Worm (Caenorhabditis elegans) whole organism, L1 larva: ENCODE measurements around the gene F52H2.15.

Experiments used
- jun-1 ChIP-seq: fragments of 150-350 bp; optimal IDR thresholded peaks from 2 replicates; lab custom pipeline; 2014; ENCODE audit warnings: missing biosample characterization, missing genetic modification reagents, missing genetic modification characterization
- mdl-1 ChIP-seq, 2 experiments: fragments of 150-350 bp; optimal IDR thresholded peaks; 2 replicates each; lab custom pipeline; 2014 to 2017; ENCODE audit warnings: missing biosample characterization in 2 of 2, missing genetic modification characterization in 2 of 2, inconsistent platforms in 1 of 2
- nhr-76 ChIP-seq: sonication (generic microtip); optimal IDR thresholded peaks from 2 replicates; lab custom pipeline; 2017; ENCODE audit warnings: missing biosample characterization, missing genetic modification characterization
- pag-3 ChIP-seq: sonication (generic microtip); optimal IDR thresholded peaks from 2 replicates; lab custom pipeline; 2017; ENCODE audit warnings: missing genetic modification characterization, mild to moderate bottlenecking, missing compliant biosample characterization, antibody characterized with exemption, borderline replicate concordance; ENCODE audit not compliant: insufficient read depth
- unc-62 ChIP-seq: fragments of 150-350 bp; optimal IDR thresholded peaks from 2 replicates; lab custom pipeline; 2014; ENCODE audit warnings: missing biosample characterization, missing genetic modification reagents, missing genetic modification characterization

- TF ChIP-seq unc-62 (GFP tag; lab: Kevin White, UChicago) (no peak), mdl-1 (tag; optimal IDR thresholded peaks at IDR 0.05; lab: Kevin White, UChicago) (no peak), jun-1 (no peak), pag-3 (tag; lab: Kevin White, UChicago) (no peak), nhr-76 (tag; lab: Kevin White, UChicago) (no peak)
Measured at ce11 chrX:2604358-2605016, 39.3 kb downstream of the F52H2.15 start.
